Fruit fly (Drosophila melanogaster): ENCODE measurements around the gene CG8927.
A peak's percentile ranks its signal among the peaks of the same experiment; 100 is the strongest.

CG8927 gene

DNA sequence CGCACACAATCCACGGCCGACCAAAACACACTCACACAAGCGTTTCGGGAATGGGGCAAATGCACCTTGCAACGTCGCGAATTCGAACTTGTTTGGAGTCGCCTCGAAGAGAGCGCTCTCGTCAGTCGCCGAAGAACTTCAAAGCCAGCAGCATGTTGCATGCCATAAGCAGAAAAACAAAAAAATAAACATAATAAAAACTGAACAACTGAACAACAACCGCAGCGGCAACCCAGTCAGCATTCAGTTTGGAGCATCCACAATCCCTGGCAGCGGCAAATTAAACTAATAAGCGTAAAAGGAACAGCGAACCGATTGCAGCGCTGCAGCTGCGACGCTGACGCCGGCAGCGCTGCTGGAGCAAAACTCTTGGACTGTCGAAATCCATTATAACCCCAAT lies 51.7 kb downstream of the CG8927 start:
- TF ChIP-seq corto (GFP tag; optimal IDR thresholded peaks at IDR 0.05), result no peak
- peak; percentile 54 for TF ChIP-seq nom (GFP tag; optimal IDR thresholded peaks at IDR 0.05)
- TF ChIP-seq Doc2 (GFP tag; IDR thresholded peaks at IDR 0.05), result no peak
- peak in 1 of 2 experiments; percentile 28 for TF ChIP-seq bsh (GFP tag; optimal IDR thresholded peaks at IDR 0.05)
- no peak for TF ChIP-seq CG12391 (tag; optimal IDR thresholded peaks at IDR 0.05)
- peak; percentile 37 for TF ChIP-seq CG5180 (GFP tag; optimal IDR thresholded peaks at IDR 0.05)
- no peak for TF ChIP-seq CG12155 (GFP tag; optimal IDR thresholded peaks at IDR 0.05)
- TF ChIP-seq ara (GFP tag; IDR thresholded peaks at IDR 0.05), result no peak
- TF ChIP-seq pros (GFP tag; optimal IDR thresholded peaks at IDR 0.05), result no peak
- no peak for TF ChIP-seq CG13624 (GFP tag; optimal IDR thresholded peaks at IDR 0.05)
- TF ChIP-seq lbe (GFP tag; optimal IDR thresholded peaks at IDR 0.05), result peak; percentile 25
- TF ChIP-seq sim (GFP tag; IDR thresholded peaks at IDR 0.05), result no peak
- TF ChIP-seq gfzf (GFP tag; optimal IDR thresholded peaks at IDR 0.05), result no peak
- TF ChIP-seq Neu2 (GFP tag; optimal IDR thresholded peaks at IDR 0.05; ENCODE audit: borderline replicate concordance), result no peak
- no peak for TF ChIP-seq her (GFP tag; optimal IDR thresholded peaks at IDR 0.05)
- TF ChIP-seq dmrt99B (tag; optimal IDR thresholded peaks at IDR 0.05), result no peak
- no peak for TF ChIP-seq en (GFP tag; optimal IDR thresholded peaks at IDR 0.05)
- no peak for TF ChIP-seq twi (tag; optimal IDR thresholded peaks at IDR 0.05)
- no peak for TF ChIP-seq CG10654 (GFP tag; optimal IDR thresholded peaks at IDR 0.05)
- no peak for TF ChIP-seq CG17385 (GFP tag; optimal IDR thresholded peaks at IDR 0.05)
- TF ChIP-seq CG11560 (tag; IDR thresholded peaks at IDR 0.05), result no peak
- no peak for TF ChIP-seq CG10959 (GFP tag; IDR thresholded peaks at IDR 0.05)
- TF ChIP-seq fd3F (GFP tag; optimal IDR thresholded peaks at IDR 0.05), result no peak
- no peak for TF ChIP-seq eyg (GFP tag; optimal IDR thresholded peaks at IDR 0.05)
- TF ChIP-seq CoRest (tag; optimal IDR thresholded peaks at IDR 0.05), result no peak
- TF ChIP-seq ind (GFP tag; optimal IDR thresholded peaks at IDR 0.05), result no peak
- no peak for TF ChIP-seq Ssrp (tag; optimal IDR thresholded peaks at IDR 0.05)
- TF ChIP-seq CG8359 (GFP tag; optimal IDR thresholded peaks at IDR 0.05; ENCODE audit: borderline replicate concordance), result no peak
- TF ChIP-seq Myb (GFP tag; optimal IDR thresholded peaks at IDR 0.05), result no peak
- TF ChIP-seq fd64A (GFP tag; optimal IDR thresholded peaks at IDR 0.05), result no peak

DNA sequence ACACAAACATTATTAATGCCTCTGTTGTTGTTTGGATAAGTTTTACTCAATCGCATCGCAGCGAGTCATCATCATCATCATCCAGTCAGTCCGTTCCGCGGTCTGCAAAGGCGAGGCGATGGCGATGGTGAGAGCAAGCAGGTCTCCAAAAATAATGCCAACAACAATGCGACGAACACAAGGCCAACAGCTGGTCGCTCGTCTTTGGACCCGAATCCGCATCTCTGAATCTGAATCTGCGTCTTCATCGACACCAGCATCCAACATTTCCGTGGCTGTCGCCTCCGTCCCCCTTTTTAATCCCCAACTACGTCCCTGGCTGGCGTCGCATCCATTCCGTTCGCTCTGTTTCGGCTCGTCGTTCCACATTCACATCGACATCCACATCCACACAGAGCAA lies 53.5 kb downstream of the CG8927 start:
- TF ChIP-seq Hr3 (GFP tag; optimal IDR thresholded peaks at IDR 0.05) (no peak), Side (GFP tag; optimal IDR thresholded peaks at IDR 0.05) (no peak), CG7987 (GFP tag; optimal IDR thresholded peaks at IDR 0.05) (no peak), Rx (GFP tag; IDR thresholded peaks at IDR 0.05) (no peak), CrebB (tag; optimal IDR thresholded peaks at IDR 0.05) (no peak), D19A (tag; optimal IDR thresholded peaks at IDR 0.05) (no peak), GATAe (GFP tag; conservative IDR thresholded peaks at IDR 0.05) (no peak), repo (GFP tag; optimal IDR thresholded peaks at IDR 0.05) (no peak), org-1 (GFP tag; optimal IDR thresholded peaks at IDR 0.05) (no peak), HmgD (GFP tag; optimal IDR thresholded peaks at IDR 0.05) (no peak), CG6813 (GFP tag; optimal IDR thresholded peaks at IDR 0.05) (no peak), ara (GFP tag; IDR thresholded peaks at IDR 0.05) (no peak), wek (GFP tag; optimal IDR thresholded peaks at IDR 0.05) (no peak), CG11560 (tag; IDR thresholded peaks at IDR 0.05) (no peak), Eip74EF (GFP tag; optimal IDR thresholded peaks at IDR 0.05) (no peak), CG16863 (GFP tag; optimal IDR thresholded peaks at IDR 0.05) (no peak), CG11398 (GFP tag; optimal IDR thresholded peaks at IDR 0.05) (no peak), da (GFP tag; optimal IDR thresholded peaks at IDR 0.05) (peak; percentile 47), sima (GFP tag; optimal IDR thresholded peaks at IDR 0.05) (no peak), hbn (GFP tag; IDR thresholded peaks at IDR 0.05; ENCODE audit: partially characterized antibody) (no peak), CG14965 (GFP tag; optimal IDR thresholded peaks at IDR 0.05; ENCODE audit: borderline replicate concordance) (no peak), Dip2 (GFP tag; IDR thresholded peaks at IDR 0.05) (no peak), CG3281 (GFP tag; optimal IDR thresholded peaks at IDR 0.05) (no peak), slp2 (GFP tag; optimal IDR thresholded peaks at IDR 0.05) (no peak), yki (optimal IDR thresholded peaks at IDR 0.05) (no peak)
